Worm (Caenorhabditis elegans) whole organism, L4/young adult: ENCODE data around the gene rps-8.

Experiments
- W03F9.2 ChIP-seq: fragments of 150-350 bp; optimal IDR thresholded peaks from 2 replicates; lab custom pipeline; 2014; ENCODE audit warnings: missing biosample characterization, missing genetic modification characterization
- dao-5 ChIP-seq: sonication (generic microtip); optimal IDR thresholded peaks from 2 replicates; lab custom pipeline; 2016; ENCODE audit warnings: missing genotype, missing genetic modification characterization, moderate library complexity, missing compliant biosample characterization
- him-1 ChIP-seq: sonication (generic microtip); optimal IDR thresholded peaks from 2 replicates; lab custom pipeline; 2016; ENCODE audit warnings: missing genotype, missing genetic modification reagents, missing genetic modification characterization, missing compliant biosample characterization

Gene rps-8

ce11 chrIV:7313397-7313910, at the start of gene rps-8:
Gene rps-8 (minus strand): TSS chrIV:7313860.
- TF ChIP-seq W03F9.2 (no peak), dao-5 (tag; lab: Kevin White, UChicago) (no peak), him-1 (no peak)

DNA sequence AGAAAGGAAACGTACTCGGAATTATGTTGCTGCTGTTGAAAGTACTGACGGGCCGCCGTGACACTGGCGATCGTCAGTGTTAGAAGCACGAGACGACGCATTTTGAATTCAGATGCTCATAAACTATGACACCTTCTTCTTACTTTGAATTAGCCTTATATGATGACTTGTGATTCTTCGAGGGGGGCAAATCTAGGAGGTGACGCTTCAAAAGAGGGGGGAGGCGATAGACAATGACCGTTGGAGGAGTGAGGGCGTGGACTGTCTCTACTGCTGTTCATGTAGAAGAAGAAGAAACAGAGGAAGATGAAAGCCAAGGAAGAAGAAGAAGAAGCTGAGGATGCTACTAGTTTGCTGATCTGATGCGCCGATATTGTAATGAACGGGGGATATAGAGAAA, 33.1 kb upstream of the rps-8 start, which contains the start of gene daf-42:
TSS of gene daf-42 (minus strand) at position 101 of the 400 bp plus-strand sequence.
- TF ChIP-seq him-1 (no peak), dao-5 (tag; lab: Kevin White, UChicago) (no peak), W03F9.2 (no peak)

ce11 chrIV:7344020-7344419, 30.4 kb upstream of the rps-8 start:
- TF ChIP-seq W03F9.2 (no peak), dao-5 (tag; lab: Kevin White, UChicago) (no peak), him-1 (no peak)

DNA sequence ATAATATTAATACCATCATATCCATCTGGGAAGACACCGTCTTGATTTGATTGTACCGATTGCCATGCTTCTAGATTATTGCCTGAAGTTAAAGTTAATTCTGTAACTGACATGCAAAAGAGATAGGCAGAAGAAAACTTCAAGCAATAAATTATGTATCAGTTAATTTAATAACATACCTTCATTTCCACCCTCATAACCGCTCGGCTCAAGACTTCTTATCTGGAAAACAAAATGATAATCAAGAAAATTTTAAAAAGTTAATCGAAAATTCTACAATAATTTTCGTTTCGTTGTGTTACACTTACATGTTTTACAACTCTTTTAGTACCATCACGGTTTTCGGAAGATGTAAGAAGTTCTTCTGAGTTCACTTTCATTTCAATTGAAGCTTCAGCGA, 28.5 kb upstream of the rps-8 start:
- TF ChIP-seq W03F9.2 (no peak), him-1 (no peak), dao-5 (tag; lab: Kevin White, UChicago) (no peak)

ce11 chrIV:7339095-7339494, 25.4 kb upstream of the rps-8 start:
- TF ChIP-seq W03F9.2 (no peak), dao-5 (tag; lab: Kevin White, UChicago) (no peak), him-1 (no peak)

ce11 chrIV:7338042-7338441, 24.4 kb upstream of the rps-8 start:
- TF ChIP-seq W03F9.2 (no peak), him-1 (no peak), dao-5 (tag; lab: Kevin White, UChicago) (no peak)

- TF ChIP-seq dao-5 (tag; lab: Kevin White, UChicago) (no peak), him-1 (no peak), W03F9.2 (no peak)
These were observed 19.0 kb upstream of the rps-8 start, which contains the start of gene ocr-4 for ce11 chrIV:7332695-7333094. Gene ocr-4 (minus strand): TSS chrIV:7332795.

DNA sequence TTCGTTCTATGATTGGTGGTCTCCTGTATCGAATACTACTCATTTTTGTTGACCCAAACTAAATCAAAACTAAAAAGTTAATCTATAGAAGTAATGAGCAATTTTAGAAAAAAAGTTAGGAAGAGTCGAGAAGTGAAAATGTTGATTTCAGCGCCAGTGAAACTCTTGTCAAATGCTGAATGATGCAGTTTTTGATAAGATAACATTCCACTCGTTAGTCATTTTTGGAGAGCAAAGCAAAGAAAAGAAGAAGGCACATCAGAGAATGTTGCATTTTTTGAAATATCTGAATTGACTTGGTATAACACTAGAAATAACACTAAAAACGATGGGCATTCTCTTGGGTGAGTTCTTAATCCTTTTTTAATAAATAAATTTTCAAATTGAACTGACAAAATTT, 15.3 kb upstream of the rps-8 start, which contains the start of gene sqst-2:
TSS of gene sqst-2 (minus strand) at position 58 of the 400 bp plus-strand sequence.
- TF ChIP-seq W03F9.2 (no peak), him-1 (no peak), dao-5 (tag; lab: Kevin White, UChicago) (no peak)

DNA sequence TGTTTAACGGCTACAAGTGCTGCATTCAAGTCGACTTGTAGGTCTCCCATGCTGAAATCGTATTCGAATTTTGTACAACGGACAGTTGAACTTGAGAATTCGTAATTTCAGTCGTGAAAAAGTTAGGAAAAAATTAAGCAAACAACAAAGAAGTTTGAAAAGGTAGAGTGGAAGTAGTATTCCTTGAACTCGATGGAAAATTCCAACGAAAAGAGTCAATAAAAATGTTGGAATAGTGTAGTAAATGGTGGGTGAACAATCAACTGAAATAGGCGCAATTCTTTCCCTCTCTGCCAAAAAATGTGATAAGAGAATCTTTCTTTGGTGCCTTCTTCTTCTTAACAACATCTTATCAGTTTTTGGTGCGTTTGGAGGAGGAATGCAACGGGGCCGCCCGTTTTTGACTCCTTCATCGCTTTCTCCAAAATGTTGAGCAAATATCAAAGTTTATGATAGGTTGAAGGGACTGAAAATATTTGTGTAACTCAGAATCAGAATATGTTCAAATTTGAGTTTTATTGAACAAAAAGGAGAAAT, 13.0 kb upstream of the rps-8 start, which contains the start of gene ifo-1:
TSS of gene ifo-1 (minus strand) at position 51 of the 537 bp plus-strand sequence.
- TF ChIP-seq W03F9.2 (no peak), him-1 (no peak), dao-5 (tag; lab: Kevin White, UChicago) (no peak)

DNA sequence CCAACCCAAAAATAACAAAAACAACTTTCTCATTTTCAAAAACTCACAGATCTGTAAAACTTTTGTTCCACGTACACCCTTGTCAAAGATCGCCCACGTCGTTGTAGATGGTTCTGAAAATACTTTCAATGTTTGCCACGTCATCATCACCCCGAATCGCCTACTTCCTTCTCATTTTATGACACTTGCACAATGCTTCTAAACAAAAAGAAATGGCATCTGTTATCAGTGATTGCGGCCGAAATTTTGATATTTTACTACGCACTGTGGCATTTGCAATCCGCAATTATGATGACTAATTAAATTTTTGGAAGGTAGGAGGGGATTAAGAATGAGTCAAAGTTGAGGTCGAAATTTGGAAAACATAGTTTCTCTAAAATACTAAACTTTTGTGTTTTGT, 12.0 kb upstream of the rps-8 start:
- no peak for TF ChIP-seq him-1

DNA sequence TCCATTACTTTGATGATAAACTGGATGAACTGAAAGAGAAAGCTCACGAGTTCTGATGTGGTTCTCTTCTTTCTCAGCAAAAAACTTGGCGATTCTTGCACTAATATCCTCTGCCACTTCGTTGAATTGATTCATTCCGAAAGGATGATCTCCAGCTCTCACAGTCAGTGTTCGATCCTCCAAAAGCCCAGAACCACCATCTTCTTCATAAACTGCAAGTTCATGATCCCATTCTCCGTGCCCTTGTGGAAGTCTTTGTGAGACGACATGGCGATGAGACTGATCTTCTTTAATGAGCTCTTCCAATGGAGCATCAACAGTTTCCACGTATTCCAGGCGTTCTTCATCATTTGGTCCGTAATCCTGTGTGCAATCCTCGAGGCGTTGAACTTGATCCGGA, 11.3 kb upstream of the rps-8 start:
- TF ChIP-seq him-1 (no peak), W03F9.2 (no peak), dao-5 (tag; lab: Kevin White, UChicago) (no peak)

ce11 chrIV:7323904-7324303, 10.2 kb upstream of the rps-8 start:
- no peak for TF ChIP-seq him-1
- no peak for TF ChIP-seq W03F9.2
- no peak for TF ChIP-seq dao-5 (tag; lab: Kevin White, UChicago)

DNA sequence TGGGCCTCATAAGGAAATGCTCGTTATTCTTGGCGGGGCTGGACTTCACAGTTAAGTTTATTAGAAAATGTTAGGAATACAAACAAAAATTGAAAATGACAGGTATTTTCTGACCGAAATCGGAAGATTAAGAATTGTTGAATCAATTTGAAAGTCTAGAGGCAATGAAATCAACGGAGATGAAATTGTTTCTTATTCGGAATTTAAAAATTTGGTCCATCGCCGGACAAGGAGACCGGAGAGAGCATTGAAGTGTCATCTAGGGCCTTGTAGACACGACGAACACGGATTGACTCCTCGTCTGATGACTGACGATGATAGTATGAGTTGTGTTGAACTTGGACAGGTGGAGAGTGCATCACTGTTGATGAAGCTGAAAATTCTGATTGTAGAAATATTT, 7.0 kb upstream of the rps-8 start:
- TF ChIP-seq W03F9.2: no peak
- TF ChIP-seq dao-5 (tag; lab: Kevin White, UChicago): no peak
- TF ChIP-seq him-1: no peak

DNA sequence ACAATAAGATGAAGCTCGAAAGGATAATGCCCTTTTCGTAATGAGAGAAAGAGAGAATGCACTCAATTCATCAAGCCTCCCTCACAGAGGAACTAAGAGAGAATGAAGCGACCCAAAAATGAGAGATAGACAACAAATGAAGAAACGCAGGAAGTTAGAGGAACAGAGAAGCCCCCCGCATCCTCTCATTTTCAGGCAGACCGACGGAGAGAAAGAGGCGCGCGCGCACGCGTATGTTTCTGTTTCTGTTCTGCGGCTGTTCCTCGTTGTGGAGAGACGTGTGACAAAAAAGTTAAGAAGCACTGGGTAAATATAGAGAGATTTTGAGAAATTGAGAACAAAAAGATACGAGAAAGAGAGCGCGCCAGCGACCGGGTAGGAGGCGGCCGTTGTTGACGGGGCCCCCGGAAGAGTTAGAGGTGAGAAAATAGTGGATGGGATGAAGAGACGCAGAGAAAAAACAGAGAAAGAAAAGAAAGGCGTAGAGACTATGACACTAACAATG, 6.3 kb upstream of the rps-8 start:
- peak; percentile 68 for TF ChIP-seq him-1
- peak; percentile 35 for TF ChIP-seq dao-5 (tag; lab: Kevin White, UChicago)
- peak; percentile 48 for TF ChIP-seq W03F9.2

DNA sequence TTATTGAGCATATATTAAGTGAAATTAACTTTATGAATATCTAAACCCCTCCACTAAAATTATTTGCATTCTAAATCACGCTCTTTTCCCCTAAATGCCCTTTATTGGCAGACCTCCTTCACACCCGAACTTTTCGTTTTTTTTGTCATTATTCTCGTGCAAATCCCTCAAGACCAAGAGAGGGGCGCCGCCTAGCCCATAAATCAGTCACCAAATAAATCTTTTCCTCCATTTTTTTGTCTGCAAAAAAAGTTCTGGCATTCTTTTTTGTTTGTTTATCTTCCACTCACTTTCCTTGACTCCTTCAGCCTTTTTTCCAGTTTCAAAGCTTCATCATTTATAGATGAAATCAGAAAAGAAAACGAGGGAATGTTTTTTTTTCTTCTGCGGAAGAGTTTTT, 5.2 kb upstream of the rps-8 start:
- TF ChIP-seq him-1: no peak
- no peak for TF ChIP-seq W03F9.2
- TF ChIP-seq dao-5 (tag; lab: Kevin White, UChicago): no peak
